Worm (Caenorhabditis elegans): Measurements from ENCODE around the gene str-55.

str-55 gene

ce11 chrV:16399388-16399787 is 17.5 kb downstream of the str-55 start, which contains the start of gene sre-36:
Gene sre-36, plus strand, starts transcription at chrV:16399688.
- TF ChIP-seq K11D2.4 (GFP tag; IDR thresholded peaks at IDR 0.05) (no peak), sptf-2 (GFP tag; optimal IDR thresholded peaks at IDR 0.05) (no peak), Y67H2A.10 (GFP tag; conservative IDR thresholded peaks at IDR 0.05) (no peak), mcd-1 (GFP tag; IDR thresholded peaks at IDR 0.05) (no peak), tlf-1 (GFP tag; optimal IDR thresholded peaks at IDR 0.05) (no peak), mel-28 (tag; optimal IDR thresholded peaks at IDR 0.05; ENCODE audit: borderline replicate concordance) (no peak), madf-8 (GFP tag; conservative IDR thresholded peaks at IDR 0.05) (no peak), ZK185.1 (tag; optimal IDR thresholded peaks at IDR 0.05; ENCODE audit: poor library complexity, severe bottlenecking) (no peak), fkh-3 (tag; optimal IDR thresholded peaks at IDR 0.05) (no peak), hlh-12 (tag; optimal IDR thresholded peaks at IDR 0.05) (no peak)

ce11 chrV:16395739-16396138 is 21.2 kb downstream of the str-55 start, which contains the start of gene F13A7.12:
Gene F13A7.12, plus strand, starts transcription at chrV:16396039.
- no peak for TF ChIP-seq ceh-58 (GFP tag; IDR thresholded peaks at IDR 0.05)
- TF ChIP-seq K12H6.12 (tag; optimal IDR thresholded peaks at IDR 0.05), result no peak
- TF ChIP-seq egl-44 (GFP tag; IDR thresholded peaks at IDR 0.05), result no peak
- TF ChIP-seq F55B11.4 (tag; optimal IDR thresholded peaks at IDR 0.05; ENCODE audit: borderline replicate concordance, insufficient read depth), result no peak
- no peak for TF ChIP-seq sdz-38 (tag; optimal IDR thresholded peaks at IDR 0.05)
- no peak for TF ChIP-seq hmg-1.2 (GFP tag; IDR thresholded peaks at IDR 0.05)
- TF ChIP-seq hrde-1 (tag; optimal IDR thresholded peaks at IDR 0.05; ENCODE audit: borderline replicate concordance), result no peak
- no peak for TF ChIP-seq C06A6.2 (GFP tag; conservative IDR thresholded peaks at IDR 0.05)
- TF ChIP-seq rpc-1 (optimal IDR thresholded peaks at IDR 0.05), result no peak
- no peak for TF ChIP-seq rpc-1 (tag; optimal IDR thresholded peaks at IDR 0.05)
- no peak for TF ChIP-seq mcd-1 (GFP tag; IDR thresholded peaks at IDR 0.05)
- TF ChIP-seq zfh-2 (GFP tag; conservative IDR thresholded peaks at IDR 0.05), result no peak
- no peak for TF ChIP-seq rec-8 (tag; optimal IDR thresholded peaks at IDR 0.05)
- TF ChIP-seq snpc-1.3 (tag; optimal IDR thresholded peaks at IDR 0.05; ENCODE audit: insufficient read depth), result no peak
- no peak for TF ChIP-seq somi-1 (GFP tag; optimal IDR thresholded peaks at IDR 0.05)
- no peak for TF ChIP-seq ceh-100 (GFP tag; IDR thresholded peaks at IDR 0.05)
- TF ChIP-seq nfyb-1 (GFP tag; IDR thresholded peaks at IDR 0.05), result no peak
- TF ChIP-seq Y67H2A.10 (GFP tag; conservative IDR thresholded peaks at IDR 0.05), result no peak
- TF ChIP-seq lag-1 (GFP tag; IDR thresholded peaks at IDR 0.05), result no peak

- TF ChIP-seq efl-1 (GFP tag; optimal IDR thresholded peaks at IDR 0.05), result no peak
- TF ChIP-seq cebp-1 (GFP tag; IDR thresholded peaks at IDR 0.05), result peak; percentile 99
- TF ChIP-seq cebp-1 (tag; optimal IDR thresholded peaks at IDR 0.05), result peak; percentile 99
- peak; percentile 41 for TF ChIP-seq nhr-80 (tag; optimal IDR thresholded peaks at IDR 0.05)
- TF ChIP-seq repo-1 (tag; optimal IDR thresholded peaks at IDR 0.05), result no peak
- TF ChIP-seq snpc-4 (GFP tag; optimal IDR thresholded peaks at IDR 0.05), result no peak
- peak in 2 of 4 experiments; percentile 2 to 4 for TF ChIP-seq snpc-4 (tag; optimal IDR thresholded peaks at IDR 0.05)
- 0 out of 2 replicates have a peak, but pooled peaks have one; percentile 52 for TF ChIP-seq cebp-2 (GFP tag; IDR thresholded peaks at IDR 0.05)
- peak; percentile 15 for TF ChIP-seq attf-5 (GFP tag; optimal IDR thresholded peaks at IDR 0.05)
- TF ChIP-seq mcd-1 (GFP tag; IDR thresholded peaks at IDR 0.05), result 0 out of 2 replicates have a peak, but pooled peaks have one; percentile 13
Measured at ce11 chrV:16395131-16395530, 21.8 kb downstream of the str-55 start, which contains the start of gene F13A7.11. Gene F13A7.11, minus strand, starts transcription at chrV:16395304.

Measured in whole organism, young adult.